Worm (Caenorhabditis elegans): ENCODE data around the gene Y77E11A.12.

ce11 chrIV:1484968-1485474 is 10.1 kb upstream of the Y77E11A.12 start, which contains the start of gene Y77E11A.16:
- TF ChIP-seq pqm-1 (tag; optimal IDR thresholded peaks at IDR 0.05) (no peak), tbx-2 (tag; optimal IDR thresholded peaks at IDR 0.05) (no peak), skn-1 (tag; optimal IDR thresholded peaks at IDR 0.05) (no peak), fos-1 (tag; optimal IDR thresholded peaks at IDR 0.05) (no peak), nhr-67 (tag; optimal IDR thresholded peaks at IDR 0.05) (no peak), snpc-4 (tag; optimal IDR thresholded peaks at IDR 0.05) (no peak)
